Fruit fly (Drosophila melanogaster) whole organism, embryonic: ENCODE results near the gene Targ1.

Source experiments
- ATbp ChIP-seq: fragments of 200-800 bp; sonication (Bioruptor generic); optimal IDR thresholded peaks from 2 replicates; lab custom pipeline; 2017; ENCODE audit warnings: missing biosample characterization, mild to moderate bottlenecking, missing genetic modification characterization, missing genetic modification reagents
- Bgb ChIP-seq: fragments of 200-800 bp; sonication (Bioruptor generic); IDR thresholded peaks from 2 replicates; pipeline ENCODE4 v1.3.6; 2022; ENCODE audit warnings: missing biosample characterization, missing genetic modification characterization; ENCODE audit not compliant: partially characterized antibody
- CG10321 ChIP-seq: fragments of 200-800 bp; sonication (Bioruptor generic); IDR thresholded peaks from 2 replicates; pipeline ENCODE4 v1.3.6; 2022; ENCODE audit warnings: missing biosample characterization, missing genetic modification characterization
- CG10431 ChIP-seq: fragments of 200-800 bp; sonication (Bioruptor generic); optimal IDR thresholded peaks from 3 replicates; lab custom pipeline; 2018; ENCODE audit warnings: missing biosample characterization, mild to moderate bottlenecking, missing genetic modification characterization
- CG11504 ChIP-seq: fragments of 200-800 bp; sonication (Bioruptor generic); optimal IDR thresholded peaks from 3 replicates; lab custom pipeline; 2019; ENCODE audit warnings: missing biosample characterization, mild to moderate bottlenecking, missing genetic modification characterization, moderate library complexity
- CG12155 ChIP-seq: fragments of 200-800 bp; sonication (Bioruptor generic); optimal IDR thresholded peaks from 3 replicates; lab custom pipeline; 2016; ENCODE audit warnings: missing biosample characterization, missing genetic modification characterization
- CG12391 ChIP-seq: fragments of 200-800 bp; sonication (Bioruptor generic); optimal IDR thresholded peaks from 3 replicates; lab custom pipeline; 2018; ENCODE audit warnings: missing biosample characterization, mild to moderate bottlenecking, missing genetic modification characterization, moderate library complexity
- CG13287 ChIP-seq: fragments of 200-800 bp; sonication (Bioruptor generic); IDR thresholded peaks from 2 replicates; pipeline ENCODE4 v1.3.6; 2022; ENCODE audit warnings: missing biosample characterization, missing genetic modification characterization; ENCODE audit not compliant: partially characterized antibody
- CG15514 ChIP-seq: fragments of 200-800 bp; sonication (Bioruptor generic); optimal IDR thresholded peaks from 3 replicates; lab custom pipeline; 2017; ENCODE audit warnings: missing biosample characterization, missing genetic modification characterization, mild to moderate bottlenecking, moderate library complexity, missing genetic modification reagents
- CG1832 ChIP-seq: fragments of 200-800 bp; sonication (Bioruptor generic); optimal IDR thresholded peaks from 2 replicates; lab custom pipeline; 2017; ENCODE audit warnings: missing biosample characterization, mild to moderate bottlenecking, missing genetic modification characterization, inconsistent platforms
- CG2120 ChIP-seq: fragments of 200-800 bp; sonication (Bioruptor generic); optimal IDR thresholded peaks from 3 replicates; lab custom pipeline; 2016; ENCODE audit warnings: missing biosample characterization, missing genetic modification characterization
- CG30020 ChIP-seq: fragments of 200-800 bp; optimal IDR thresholded peaks from 2 replicates; lab custom pipeline; 2019; ENCODE audit warnings: missing biosample characterization, mild to moderate bottlenecking, missing genetic modification characterization, moderate library complexity
- CG32532 ChIP-seq: fragments of 200-800 bp; sonication (Bioruptor generic); IDR thresholded peaks from 2 replicates; pipeline ENCODE4 v1.3.6; 2022; ENCODE audit warnings: missing biosample characterization, missing genetic modification characterization
- CG3995 ChIP-seq: fragments of 200-800 bp; sonication (Bioruptor generic); optimal IDR thresholded peaks from 3 replicates; lab custom pipeline; 2016; ENCODE audit warnings: missing biosample characterization, missing genetic modification characterization
- CG7928 ChIP-seq: fragments of 200-800 bp; sonication (Bioruptor generic); optimal IDR thresholded peaks from 2 replicates; lab custom pipeline; 2017; ENCODE audit warnings: missing biosample characterization, mild to moderate bottlenecking, missing genetic modification characterization
- CTCF ChIP-seq: fragments of 200-800 bp; sonication (Bioruptor generic); optimal IDR thresholded peaks from 2 replicates; lab custom pipeline; 2017; ENCODE audit warnings: missing biosample characterization, mild to moderate bottlenecking, missing genetic modification characterization, moderate library complexity
- Dll ChIP-seq: fragments of 200-800 bp; sonication (Bioruptor generic); IDR thresholded peaks from 4 replicates; pipeline ENCODE4 v1.3.6; 2022; ENCODE audit warnings: missing biosample characterization, missing genetic modification characterization; ENCODE audit not compliant: partially characterized antibody
- Doc3 ChIP-seq: fragments of 200-800 bp; sonication (Bioruptor generic); IDR thresholded peaks from 3 replicates; pipeline ENCODE4 v1.3.6; 2022; ENCODE audit warnings: missing biosample characterization, missing genetic modification characterization; ENCODE audit not compliant: partially characterized antibody
- Dp ChIP-seq: fragments of 200-800 bp; sonication (Bioruptor generic); optimal IDR thresholded peaks from 2 replicates; lab custom pipeline; 2018; ENCODE audit warnings: missing biosample characterization, mild to moderate bottlenecking, missing genetic modification characterization, moderate library complexity
- Drgx ChIP-seq: fragments of 200-800 bp; sonication (Bioruptor generic); IDR thresholded peaks from 2 replicates; pipeline ENCODE4 v1.3.6; 2022; ENCODE audit warnings: missing biosample characterization, missing genetic modification characterization
- Ets97D ChIP-seq: fragments of 200-800 bp; sonication (Bioruptor generic); optimal IDR thresholded peaks from 3 replicates; lab custom pipeline; 2016; ENCODE audit warnings: missing biosample characterization, missing genetic modification characterization
- Hr78 ChIP-seq, 2 experiments: fragments of 200-800 bp in 1 of 2; fragments of >200 bp in 1 of 2; sonication (Bioruptor generic) in 1 of 2; optimal IDR thresholded peaks; 2 replicates each; lab custom pipeline; 2017 to 2019; ENCODE audit warnings: missing biosample characterization in 2 of 2, missing genetic modification characterization in 2 of 2, mild to moderate bottlenecking in 1 of 2, moderate library complexity in 1 of 2
- Mad ChIP-seq: fragments of 200-800 bp; sonication (Bioruptor generic); optimal IDR thresholded peaks from 2 replicates; lab custom pipeline; 2016; ENCODE audit warnings: missing biosample characterization, missing genetic modification characterization
- Med ChIP-seq: fragments of 200-800 bp; sonication (Bioruptor generic); peaks from one replicate; lab custom pipeline; 2016; ENCODE audit warnings: missing biosample characterization, missing genetic modification characterization, mild to moderate bottlenecking, inconsistent platforms, moderate library complexity
- NC2β ChIP-seq: fragments of 200-800 bp; sonication (Bioruptor generic); optimal IDR thresholded peaks from 2 replicates; lab custom pipeline; 2016; ENCODE audit warnings: missing biosample characterization, missing genetic modification characterization
- Oaz ChIP-seq: fragments of 200-800 bp; sonication (Bioruptor generic); IDR thresholded peaks from 2 replicates; pipeline ENCODE4 v1.3.6; 2022; ENCODE audit warnings: missing biosample characterization, missing genetic modification characterization
- Ravus ChIP-seq: fragments of 200-800 bp; sonication (Bioruptor generic); IDR thresholded peaks from 2 replicates; pipeline ENCODE4 v1.3.6; 2022; ENCODE audit warnings: missing biosample characterization, missing genetic modification characterization
- Sin3A ChIP-seq: fragments of >200 bp; optimal IDR thresholded peaks from 2 replicates; lab custom pipeline; 2018
- Sry-δ ChIP-seq: fragments of 200-800 bp; sonication (Bioruptor generic); optimal IDR thresholded peaks from 2 replicates; lab custom pipeline; 2016; ENCODE audit warnings: missing biosample characterization, missing genetic modification characterization
- ac ChIP-seq: fragments of 200-800 bp; sonication (Bioruptor generic); optimal IDR thresholded peaks from 3 replicates; lab custom pipeline; 2017; ENCODE audit warnings: missing biosample characterization, mild to moderate bottlenecking, missing genetic modification characterization
- amos ChIP-seq: fragments of 200-800 bp; sonication (Bioruptor generic); IDR thresholded peaks from 2 replicates; pipeline ENCODE4 v1.3.6; 2022; ENCODE audit warnings: missing biosample characterization, missing genetic modification characterization; ENCODE audit not compliant: partially characterized antibody
- cg ChIP-seq: fragments of 200-800 bp; sonication (Bioruptor generic); optimal IDR thresholded peaks from 3 replicates; lab custom pipeline; 2019; ENCODE audit warnings: missing biosample characterization, mild to moderate bottlenecking, missing genetic modification characterization, moderate library complexity
- chinmo ChIP-seq: fragments of 200-800 bp; sonication (Bioruptor generic); IDR thresholded peaks from 4 replicates; pipeline ENCODE4 v1.3.6; 2022; ENCODE audit warnings: missing biosample characterization, missing genetic modification characterization; ENCODE audit not compliant: partially characterized antibody
- gfzf ChIP-seq: fragments of 200-800 bp; sonication (Bioruptor generic); optimal IDR thresholded peaks from 2 replicates; lab custom pipeline; 2016; ENCODE audit warnings: missing biosample characterization, mild to moderate bottlenecking, missing genetic modification characterization, moderate library complexity
- gt ChIP-seq: fragments of 200-800 bp; sonication (Bioruptor generic); IDR thresholded peaks from 2 replicates; pipeline ENCODE4 v1.3.6; 2022; ENCODE audit warnings: missing biosample characterization, missing genetic modification characterization
- jumu ChIP-seq: fragments of 200-800 bp; sonication (Bioruptor generic); optimal IDR thresholded peaks from 3 replicates; lab custom pipeline; 2016; ENCODE audit warnings: missing biosample characterization, missing genetic modification characterization
- nerfin-1 ChIP-seq: fragments of 200-800 bp; sonication (Bioruptor generic); optimal IDR thresholded peaks from 3 replicates; lab custom pipeline; 2019; ENCODE audit warnings: missing biosample characterization, mild to moderate bottlenecking, missing genetic modification characterization, moderate library complexity
- pb ChIP-seq: fragments of 200-800 bp; sonication (Bioruptor generic); optimal IDR thresholded peaks from 3 replicates; lab custom pipeline; 2016; ENCODE audit warnings: missing biosample characterization, missing genetic modification characterization
- psq ChIP-seq: fragments of 200-800 bp; sonication (Bioruptor generic); optimal IDR thresholded peaks from 2 replicates; lab custom pipeline; 2017; ENCODE audit warnings: missing biosample characterization, missing genetic modification characterization
- pzg ChIP-seq: fragments of 200-800 bp; sonication (Bioruptor generic); optimal IDR thresholded peaks from 3 replicates; lab custom pipeline; 2018; ENCODE audit warnings: missing biosample characterization, mild to moderate bottlenecking, missing genetic modification characterization, moderate library complexity
- rib ChIP-seq: fragments of 200-800 bp; sonication (Bioruptor generic); IDR thresholded peaks from 2 replicates; pipeline ENCODE4 v1.3.6; 2022; ENCODE audit warnings: missing biosample characterization, missing genetic modification characterization
- sens ChIP-seq: fragments of 200-800 bp; sonication (Bioruptor generic); peaks from one replicate; lab custom pipeline; 2016; ENCODE audit warnings: missing biosample characterization, missing genetic modification characterization
- ssp ChIP-seq: fragments of 200-800 bp; sonication (Bioruptor generic); IDR thresholded peaks from 2 replicates; pipeline ENCODE4 v1.3.6; 2022; ENCODE audit warnings: missing biosample characterization, missing genetic modification characterization
- tll ChIP-seq, 2 experiments: fragments of 200-800 bp in 1 of 2; fragments of >200 bp in 1 of 2; sonication (Bioruptor generic) in 1 of 2; optimal IDR thresholded peaks; 2 replicates each; lab custom pipeline; 2017 to 2019; ENCODE audit warnings: missing biosample characterization in 2 of 2, missing genetic modification characterization in 2 of 2, mild to moderate bottlenecking in 1 of 2, moderate library complexity in 1 of 2

The Targ1 gene

dm6 chr3L:21175531-21176271 lies 27.0 kb downstream of the Targ1 start (continued):
- peak; percentile 88 for TF ChIP-seq CG1832 (GFP tag; lab: Kevin White, UChicago)
- no peak for TF ChIP-seq Drgx (GFP tag; lab: Robert Waterston, UW)
- no peak for TF ChIP-seq pb (GFP tag; lab: Kevin White, UChicago)
- peak; percentile 53 for TF ChIP-seq CG13287
- TF ChIP-seq CG7928, result peak; percentile 10
- no peak for TF ChIP-seq Oaz
- TF ChIP-seq CTCF, result peak; percentile 28
- TF ChIP-seq CG12155 (GFP tag; lab: Kevin White, UChicago), result no peak
- no peak for TF ChIP-seq CG10431 (GFP tag; lab: Kevin White, UChicago)
- peak; percentile 85 for TF ChIP-seq sens (GFP tag; lab: Kevin White, UChicago)
- peak; percentile 32 for TF ChIP-seq CG12391 (tag; lab: Kevin White, UChicago)
- peak; percentile 66 for TF ChIP-seq Sry-δ (GFP tag; lab: Kevin White, UChicago)
- TF ChIP-seq CG32532, result peak; percentile 43; the same call in 1 of the 2 replicates
- TF ChIP-seq chinmo (GFP tag; lab: Robert Waterston, UW), result no peak
- TF ChIP-seq CG10321 (GFP tag; lab: Robert Waterston, UW), result 0 out of 2 replicates have a peak, but pooled peaks have one; percentile 24
- TF ChIP-seq tll (GFP tag; optimal IDR thresholded peaks at IDR 0.05; lab: Kevin White, UChicago), result peak in 1 of 2 experiments; percentile 33
- peak; percentile 28 for TF ChIP-seq CG11504 (tag; lab: Kevin White, UChicago)
- peak; percentile 93 for TF ChIP-seq gfzf (GFP tag; lab: Kevin White, UChicago)
- no peak for TF ChIP-seq psq
- TF ChIP-seq NC2β (GFP tag; lab: Kevin White, UChicago), result peak; percentile 30
- 0 out of 2 replicates have a peak, but pooled peaks have one; percentile 4 for TF ChIP-seq Bgb (GFP tag; lab: Robert Waterston, UW)
- TF ChIP-seq amos (GFP tag; lab: Robert Waterston, UW), result 0 out of 2 replicates have a peak, but pooled peaks have one; percentile 25
- peak; percentile 61; the same call in 2 of the 4 replicates for TF ChIP-seq Dll (GFP tag; lab: Robert Waterston, UW)
- peak; percentile 56 for TF ChIP-seq Dp (GFP tag; lab: Kevin White, UChicago)
- peak; percentile 95 for TF ChIP-seq Sin3A (lab: Kevin White, UChicago)
- TF ChIP-seq Med (GFP tag; lab: Kevin White, UChicago), result peak; percentile 82
- TF ChIP-seq cg, result no peak
- 0 out of 3 replicates have a peak, but pooled peaks have one; percentile 20 for TF ChIP-seq Doc3 (GFP tag; lab: Robert Waterston, UW)
- TF ChIP-seq Ravus (GFP tag; lab: Robert Waterston, UW), result no peak
- TF ChIP-seq CG15514 (GFP tag; lab: Kevin White, UChicago), result peak; percentile 54
- peak; percentile 67; the same call in 1 of the 2 replicates for TF ChIP-seq rib (GFP tag; lab: Robert Waterston, UW)
- TF ChIP-seq ssp (GFP tag; lab: Robert Waterston, UW), result peak; percentile 50
- TF ChIP-seq ac (GFP tag; lab: Kevin White, UChicago), result no peak
- peak; percentile 3 for TF ChIP-seq CG30020 (tag; lab: Kevin White, UChicago)
- TF ChIP-seq nerfin-1, result peak; percentile 50
- peak; percentile 11 for TF ChIP-seq Mad
- peak; percentile 26 for TF ChIP-seq jumu (GFP tag; lab: Kevin White, UChicago)
- peak; percentile 93 for TF ChIP-seq pzg (GFP tag; lab: Kevin White, UChicago)
- peak; percentile 36 for TF ChIP-seq CG2120
- TF ChIP-seq gt (GFP tag; lab: Robert Waterston, UW), result no peak
- TF ChIP-seq ATbp (GFP tag; lab: Kevin White, UChicago), result no peak
- peak; percentile 92 for TF ChIP-seq CG3995
- peak in 1 of 2 experiments; percentile 97 for TF ChIP-seq Hr78 (GFP tag; optimal IDR thresholded peaks at IDR 0.05; lab: Kevin White, UChicago)
- TF ChIP-seq Ets97D (GFP tag; lab: Kevin White, UChicago), result peak; percentile 70
